Worm (Caenorhabditis elegans) whole organism, L3 larva: ENCODE measurements around the gene F09G8.5.
A peak's percentile ranks its signal among the peaks of the same experiment; 100 is the strongest.

Experiments
- R02D3.7 ChIP-seq: fragments of 150-350 bp; optimal IDR thresholded peaks from 2 replicates; lab custom pipeline; 2014; ENCODE audit warnings: missing biosample characterization, missing genetic modification characterization
- ZK546.5 ChIP-seq: sonication (generic microtip); optimal IDR thresholded peaks from 2 replicates; lab custom pipeline; 2017; ENCODE audit warnings: missing biosample characterization, missing genetic modification characterization
- ceh-16 ChIP-seq: sonication (generic microtip); optimal IDR thresholded peaks from 2 replicates; lab custom pipeline; 2017; ENCODE audit warnings: missing biosample characterization, missing genetic modification characterization
- ceh-28 ChIP-seq: fragments of 150-350 bp; optimal IDR thresholded peaks from 2 replicates; lab custom pipeline; 2014; ENCODE audit warnings: missing biosample characterization, missing genetic modification reagents, missing genetic modification characterization
- ceh-82 ChIP-seq: fragments of 150-350 bp; optimal IDR thresholded peaks from 2 replicates; lab custom pipeline; 2014; ENCODE audit warnings: missing biosample characterization, missing genetic modification characterization
- ceh-9 ChIP-seq: sonication (generic microtip); optimal IDR thresholded peaks from 2 replicates; lab custom pipeline; 2018; ENCODE audit warnings: missing biosample characterization, missing genetic modification characterization
- egl-27 ChIP-seq: sonication (generic microtip); optimal IDR thresholded peaks from 4 replicates; lab custom pipeline; 2017; ENCODE audit warnings: missing biosample characterization, missing genetic modification reagents, missing genetic modification characterization
- egl-5 ChIP-seq: fragments of 150-350 bp; optimal IDR thresholded peaks from 2 replicates; lab custom pipeline; 2017; ENCODE audit warnings: missing biosample characterization, missing genetic modification reagents, missing genetic modification characterization, inconsistent platforms
- elt-1 ChIP-seq: fragments of 150-350 bp; optimal IDR thresholded peaks from 2 replicates; lab custom pipeline; 2014; ENCODE audit warnings: missing biosample characterization, missing genetic modification characterization
- elt-2 ChIP-seq: sonication (generic microtip); optimal IDR thresholded peaks from 2 replicates; lab custom pipeline; 2016; ENCODE audit warnings: missing genetic modification reagents, mild to moderate bottlenecking, missing genetic modification characterization, missing compliant biosample characterization
- eor-1 ChIP-seq, 2 experiments: fragments of 150-350 bp; optimal IDR thresholded peaks; 2 replicates each; lab custom pipeline; 2014 to 2018; ENCODE audit warnings: missing biosample characterization in 2 of 2, missing genetic modification characterization in 2 of 2
- fkh-10 ChIP-seq: sonication (generic microtip); optimal IDR thresholded peaks from 2 replicates; lab custom pipeline; 2017; ENCODE audit warnings: missing biosample characterization, missing genetic modification reagents, missing genetic modification characterization
- fkh-2 ChIP-seq: fragments of 150-350 bp; optimal IDR thresholded peaks from 2 replicates; lab custom pipeline; 2014; ENCODE audit warnings: missing biosample characterization, missing genetic modification reagents, missing genetic modification characterization
- fos-1 ChIP-seq: fragments of 150-350 bp; optimal IDR thresholded peaks from 2 replicates; lab custom pipeline; 2014; ENCODE audit warnings: missing biosample characterization, missing genetic modification characterization
- hmg-11 ChIP-seq: sonication (generic microtip); optimal IDR thresholded peaks from 2 replicates; lab custom pipeline; 2016; ENCODE audit warnings: missing genetic modification characterization, missing compliant biosample characterization
- jun-1 ChIP-seq: fragments of 150-350 bp; optimal IDR thresholded peaks from 2 replicates; lab custom pipeline; 2014; ENCODE audit warnings: missing biosample characterization, missing genetic modification reagents, missing genetic modification characterization
- lin-39 ChIP-seq: fragments of 150-350 bp; optimal IDR thresholded peaks from 2 replicates; lab custom pipeline; 2018; ENCODE audit warnings: missing biosample characterization, missing genetic modification reagents, missing genetic modification characterization
- lsy-12 ChIP-seq: sonication (generic microtip); optimal IDR thresholded peaks from 2 replicates; lab custom pipeline; 2016; ENCODE audit warnings: mild to moderate bottlenecking, missing genetic modification characterization, missing compliant biosample characterization
- mdl-1 ChIP-seq: fragments of 150-350 bp; optimal IDR thresholded peaks from 2 replicates; lab custom pipeline; 2014; ENCODE audit warnings: missing biosample characterization, missing genetic modification characterization
- nfya-1 ChIP-seq: sonication (generic microtip); optimal IDR thresholded peaks from 2 replicates; lab custom pipeline; 2017; ENCODE audit warnings: missing genetic modification characterization, mild to moderate bottlenecking, missing compliant biosample characterization, antibody characterized with exemption, moderate library complexity; ENCODE audit not compliant: insufficient read depth
- nhr-12 ChIP-seq: fragments of 150-350 bp; optimal IDR thresholded peaks from 2 replicates; lab custom pipeline; 2014; ENCODE audit warnings: missing biosample characterization, missing genetic modification characterization
- nhr-237 ChIP-seq: fragments of 150-350 bp; optimal IDR thresholded peaks from 2 replicates; lab custom pipeline; 2014; ENCODE audit warnings: missing biosample characterization, missing genetic modification characterization
- nhr-67 ChIP-seq: fragments of 150-350 bp; optimal IDR thresholded peaks from 2 replicates; lab custom pipeline; 2014; ENCODE audit warnings: missing biosample characterization, missing genetic modification characterization
- nhr-76 ChIP-seq: fragments of 150-350 bp; sonication (generic microtip); optimal IDR thresholded peaks from 5 replicates; lab custom pipeline; 2014; ENCODE audit warnings: missing biosample characterization, missing genetic modification characterization
- pha-4 ChIP-seq: fragments of 150-350 bp; optimal IDR thresholded peaks from 2 replicates; lab custom pipeline; 2014; ENCODE audit warnings: missing biosample characterization, missing genetic modification reagents, missing genetic modification characterization
- pqm-1 ChIP-seq: fragments of 150-350 bp; optimal IDR thresholded peaks from 2 replicates; lab custom pipeline; 2017; ENCODE audit warnings: missing biosample characterization, missing genetic modification characterization, inconsistent platforms
- sea-2 ChIP-seq: fragments of 150-350 bp; sonication (generic microtip); optimal IDR thresholded peaks from 4 replicates; lab custom pipeline; 2014; ENCODE audit warnings: missing biosample characterization, missing genetic modification reagents, missing genetic modification characterization
- skn-1 ChIP-seq: fragments of 150-350 bp; optimal IDR thresholded peaks from 2 replicates; lab custom pipeline; 2014; ENCODE audit warnings: missing biosample characterization, missing genetic modification characterization
- snpc-4 ChIP-seq: fragments of 150-350 bp; optimal IDR thresholded peaks from 2 replicates; lab custom pipeline; 2014; ENCODE audit warnings: missing biosample characterization, missing genetic modification characterization
- unc-39 ChIP-seq: sonication (generic microtip); optimal IDR thresholded peaks from 4 replicates; lab custom pipeline; 2017; ENCODE audit warnings: missing biosample characterization, missing genetic modification characterization
- unc-62 ChIP-seq: fragments of 150-350 bp; sonication (generic microtip); optimal IDR thresholded peaks from 4 replicates; lab custom pipeline; 2014; ENCODE audit warnings: missing biosample characterization, missing genetic modification reagents, missing genetic modification characterization
- zag-1 ChIP-seq: fragments of 150-350 bp; optimal IDR thresholded peaks from 2 replicates; lab custom pipeline; 2014; ENCODE audit warnings: missing biosample characterization, missing genetic modification characterization
- ztf-4 ChIP-seq: fragments of 150-350 bp; optimal IDR thresholded peaks from 2 replicates; lab custom pipeline; 2014; ENCODE audit warnings: missing biosample characterization, missing genetic modification characterization

Gene F09G8.5

ce11 chrIII:8289181-8289580 is 34.4 kb downstream of the F09G8.5 start:
- TF ChIP-seq egl-5 (tag; lab: Kevin White, UChicago) (peak; percentile 39), zag-1 (no peak)

ce11 chrIII:8291268-8292032 is 36.7 kb downstream of the F09G8.5 start:
- peak; percentile 46 for TF ChIP-seq pha-4 (tag; lab: Kevin White, UChicago)
- no peak for TF ChIP-seq fos-1
- TF ChIP-seq nhr-237 (tag; lab: Kevin White, UChicago), result no peak
- no peak for TF ChIP-seq lsy-12
- TF ChIP-seq elt-1 (tag; lab: Kevin White, UChicago), result no peak
- no peak for TF ChIP-seq nhr-76 (tag; lab: Kevin White, UChicago)
- no peak for TF ChIP-seq jun-1 (tag; lab: Kevin White, UChicago)
- peak; percentile 90 for TF ChIP-seq pqm-1
- TF ChIP-seq snpc-4, result no peak
- no peak for TF ChIP-seq ztf-4 (tag; lab: Kevin White, UChicago)
- no peak for TF ChIP-seq eor-1 (tag; optimal IDR thresholded peaks at IDR 0.05; lab: Kevin White, UChicago)
- no peak for TF ChIP-seq fkh-10 (GFP tag; lab: Kevin White, UChicago)
- no peak for TF ChIP-seq skn-1 (tag; lab: Kevin White, UChicago)
- no peak for TF ChIP-seq sea-2 (GFP tag; lab: Kevin White, UChicago)
- peak; percentile 61 for TF ChIP-seq egl-5 (tag; lab: Kevin White, UChicago)
- no peak for TF ChIP-seq ceh-9
- no peak for TF ChIP-seq egl-27 (tag; lab: Kevin White, UChicago)
- TF ChIP-seq hmg-11 (tag; lab: Kevin White, UChicago), result no peak
- peak; percentile 24 for TF ChIP-seq ceh-28 (tag; lab: Kevin White, UChicago)
- no peak for TF ChIP-seq zag-1
- TF ChIP-seq ceh-82 (tag; lab: Kevin White, UChicago), result no peak
- no peak for TF ChIP-seq fkh-2 (tag; lab: Kevin White, UChicago)
- TF ChIP-seq ceh-16, result no peak
- TF ChIP-seq unc-62, result no peak
- peak; percentile 96 for TF ChIP-seq elt-2 (tag; lab: Kevin White, UChicago)

- TF ChIP-seq sea-2 (GFP tag; lab: Kevin White, UChicago) (no peak), nhr-237 (tag; lab: Kevin White, UChicago) (no peak), eor-1 (tag; optimal IDR thresholded peaks at IDR 0.05; lab: Kevin White, UChicago) (no peak), nhr-67 (tag; lab: Kevin White, UChicago) (no peak), egl-5 (tag; lab: Kevin White, UChicago) (no peak), R02D3.7 (tag; lab: Kevin White, UChicago) (no peak), nhr-76 (tag; lab: Kevin White, UChicago) (no peak), elt-2 (tag; lab: Kevin White, UChicago) (peak; percentile 13)
These were observed 38.5 kb downstream of the F09G8.5 start for ce11 chrIII:8293260-8293659.

ce11 chrIII:8298216-8298920 is 43.6 kb downstream of the F09G8.5 start:
- no peak for TF ChIP-seq nhr-67 (tag; lab: Kevin White, UChicago)
- no peak for TF ChIP-seq ceh-16
- no peak for TF ChIP-seq ZK546.5 (tag; lab: Kevin White, UChicago)
- no peak for TF ChIP-seq ceh-9
- TF ChIP-seq nhr-12 (tag; lab: Kevin White, UChicago), result no peak
- TF ChIP-seq sea-2 (GFP tag; lab: Kevin White, UChicago), result no peak
- no peak for TF ChIP-seq fos-1
- TF ChIP-seq nfya-1 (tag; lab: Kevin White, UChicago), result no peak
- TF ChIP-seq hmg-11 (tag; lab: Kevin White, UChicago), result no peak
- TF ChIP-seq unc-39 (tag; lab: Kevin White, UChicago), result no peak
- no peak for TF ChIP-seq pqm-1
- peak; percentile 58 for TF ChIP-seq elt-2 (tag; lab: Kevin White, UChicago)
- no peak for TF ChIP-seq egl-5 (tag; lab: Kevin White, UChicago)
- TF ChIP-seq lin-39, result peak; percentile 20
- TF ChIP-seq mdl-1, result no peak
- TF ChIP-seq unc-62, result no peak
